Worm (Caenorhabditis elegans) whole organism, L1 larva: Measurements from ENCODE around the gene sri-18.

Experiments
- C04F5.9 ChIP-seq: sonication (generic microtip); optimal IDR thresholded peaks from 2 replicates; lab custom pipeline; 2016; ENCODE audit warnings: missing genetic modification characterization, missing compliant biosample characterization
- F16B12.6 ChIP-seq: fragments of 150-350 bp; optimal IDR thresholded peaks from 2 replicates; lab custom pipeline; 2014; ENCODE audit warnings: missing biosample characterization, missing genetic modification characterization
- Y116A8C.19 ChIP-seq: sonication (generic microtip); optimal IDR thresholded peaks from 2 replicates; lab custom pipeline; 2016; ENCODE audit warnings: missing compliant biosample characterization, missing genetic modification characterization, borderline replicate concordance
- aha-1 ChIP-seq: fragments of 150-350 bp; optimal IDR thresholded peaks from 2 replicates; lab custom pipeline; 2014; ENCODE audit warnings: missing biosample characterization, missing genetic modification characterization
- alr-1 ChIP-seq: fragments of 200-800 bp; sonication (Bioruptor generic); optimal IDR thresholded peaks from 2 replicates; lab custom pipeline; 2018; ENCODE audit warnings: borderline replicate concordance, mild to moderate bottlenecking, missing genetic modification characterization, missing compliant biosample characterization
- ama-1 ChIP-seq: fragments of 150-350 bp; optimal IDR thresholded peaks from 2 replicates; lab custom pipeline; 2014
- blmp-1 ChIP-seq: fragments of 150-350 bp; optimal IDR thresholded peaks from 2 replicates; lab custom pipeline; 2014; ENCODE audit warnings: missing biosample characterization, missing genetic modification characterization
- ceh-8 ChIP-seq: fragments of 200-800 bp; sonication (Bioruptor generic); optimal IDR thresholded peaks from 2 replicates; lab custom pipeline; 2018; ENCODE audit warnings: mild to moderate bottlenecking, missing genetic modification characterization, moderate library complexity, missing compliant biosample characterization
- ceh-90 ChIP-seq: sonication (generic microtip); optimal IDR thresholded peaks from 2 replicates; lab custom pipeline; 2016; ENCODE audit warnings: missing genetic modification characterization, missing compliant biosample characterization
- dpl-1 ChIP-seq, 3 experiments: fragments of 150-350 bp in 2 of 3; sonication (generic microtip) in 1 of 3; optimal IDR thresholded peaks; 2 replicates each; lab custom pipeline; 2014 to 2017; ENCODE audit warnings: missing biosample characterization in 3 of 3, missing genetic modification characterization in 3 of 3, missing genetic modification reagents in 3 of 3
- dsc-1 ChIP-seq: sonication (generic microtip); optimal IDR thresholded peaks from 2 replicates; lab custom pipeline; 2016; ENCODE audit warnings: mild to moderate bottlenecking, missing genetic modification characterization, missing compliant biosample characterization
- efl-1 ChIP-seq, 4 experiments: fragments of 150-350 bp; optimal IDR thresholded peaks in 3 of 4; peaks in 1 of 4; 1 replicate in 1 of 4; 2 replicates in 3 of 4; lab custom pipeline; 2014; ENCODE audit warnings: missing biosample characterization in 2 of 4, missing genetic modification characterization in 2 of 4, missing genetic modification reagents in 2 of 4
- egl-27 ChIP-seq, 2 experiments: fragments of 150-350 bp in 1 of 2; sonication (generic microtip); optimal IDR thresholded peaks; 3 replicates each; lab custom pipeline; 2017 to 2018; ENCODE audit warnings: missing biosample characterization in 2 of 2, missing genetic modification characterization in 2 of 2, missing genetic modification reagents in 2 of 2
- fkh-4 ChIP-seq: sonication (generic microtip); optimal IDR thresholded peaks from 2 replicates; lab custom pipeline; 2016; ENCODE audit warnings: missing compliant biosample characterization, missing genetic modification characterization, borderline replicate concordance
- fkh-8 ChIP-seq: sonication (generic microtip); optimal IDR thresholded peaks from 2 replicates; lab custom pipeline; 2016; ENCODE audit warnings: mild to moderate bottlenecking, missing genetic modification characterization, missing compliant biosample characterization
- grh-1 ChIP-seq: fragments of 200-800 bp; sonication (Bioruptor generic); IDR thresholded peaks from 2 replicates; pipeline ENCODE4 v1.3.6; 2022; ENCODE audit warnings: missing genetic modification reagents, missing genetic modification characterization, missing compliant biosample characterization
- irx-1 ChIP-seq: sonication (generic microtip); optimal IDR thresholded peaks from 2 replicates; lab custom pipeline; 2016; ENCODE audit warnings: missing genetic modification characterization, missing compliant biosample characterization
- isw-1 ChIP-seq: fragments of 200-800 bp; sonication (Bioruptor generic); IDR thresholded peaks from 2 replicates; pipeline ENCODE4 v1.3.6; 2022; ENCODE audit warnings: missing genetic modification characterization, missing compliant biosample characterization
- lin-13 ChIP-seq: fragments of 150-350 bp; optimal IDR thresholded peaks from 2 replicates; lab custom pipeline; 2014; ENCODE audit warnings: missing biosample characterization, missing genetic modification reagents, missing genetic modification characterization
- lin-14 ChIP-seq: fragments of 200-800 bp; sonication (Bioruptor generic); optimal IDR thresholded peaks from 2 replicates; lab custom pipeline; 2018; ENCODE audit warnings: mild to moderate bottlenecking, missing genetic modification characterization, moderate library complexity, missing compliant biosample characterization
- lin-39 ChIP-seq: fragments of 150-350 bp; optimal IDR thresholded peaks from 2 replicates; lab custom pipeline; 2014; ENCODE audit warnings: missing biosample characterization, missing genetic modification reagents, missing genetic modification characterization
- lir-3 ChIP-seq: sonication (generic microtip); optimal IDR thresholded peaks from 2 replicates; lab custom pipeline; 2016; ENCODE audit warnings: mild to moderate bottlenecking, missing genetic modification characterization, moderate library complexity, missing compliant biosample characterization; ENCODE audit not compliant: poor library complexity
- mdl-1 ChIP-seq, 2 experiments: fragments of 150-350 bp; optimal IDR thresholded peaks; 2 replicates each; lab custom pipeline; 2014 to 2017; ENCODE audit warnings: missing biosample characterization in 2 of 2, missing genetic modification characterization in 2 of 2, inconsistent platforms in 1 of 2
- mep-1 ChIP-seq: fragments of 150-350 bp; optimal IDR thresholded peaks from 2 replicates; lab custom pipeline; 2014; ENCODE audit warnings: missing biosample characterization, missing genetic modification characterization
- nhr-12 ChIP-seq: sonication (generic microtip); optimal IDR thresholded peaks from 2 replicates; lab custom pipeline; 2017; ENCODE audit warnings: missing biosample characterization, missing genetic modification characterization
- nhr-19 ChIP-seq: fragments of 200-800 bp; sonication (Bioruptor generic); conservative IDR thresholded peaks from 2 replicates; pipeline ENCODE4 v1.3.6; 2022; ENCODE audit warnings: missing genetic modification characterization, missing compliant biosample characterization
- nhr-47 ChIP-seq: sonication (generic microtip); optimal IDR thresholded peaks from 2 replicates; lab custom pipeline; 2016; ENCODE audit warnings: mild to moderate bottlenecking, missing genetic modification characterization, moderate library complexity, missing compliant biosample characterization
- nhr-71 ChIP-seq: sonication (generic microtip); optimal IDR thresholded peaks from 2 replicates; lab custom pipeline; 2016; ENCODE audit warnings: mild to moderate bottlenecking, missing genetic modification characterization, moderate library complexity, missing compliant biosample characterization
- nhr-76 ChIP-seq: sonication (generic microtip); optimal IDR thresholded peaks from 2 replicates; lab custom pipeline; 2017; ENCODE audit warnings: missing biosample characterization, missing genetic modification characterization
- nhr-85 ChIP-seq: sonication (generic microtip); peaks from one replicate; lab custom pipeline; 2016; ENCODE audit warnings: missing genetic modification characterization, inconsistent platforms, missing compliant biosample characterization
- nhr-90 ChIP-seq: sonication (generic microtip); optimal IDR thresholded peaks from 2 replicates; lab custom pipeline; 2016; ENCODE audit warnings: mild to moderate bottlenecking, missing genetic modification characterization, missing compliant biosample characterization; ENCODE audit not compliant: poor library complexity
- pax-3 ChIP-seq: fragments of 200-800 bp; sonication (Bioruptor generic); optimal IDR thresholded peaks from 2 replicates; lab custom pipeline; 2018; ENCODE audit warnings: mild to moderate bottlenecking, missing genetic modification characterization, moderate library complexity, missing compliant biosample characterization
- pqm-1 ChIP-seq: sonication (generic microtip); optimal IDR thresholded peaks from 3 replicates; lab custom pipeline; 2017; ENCODE audit warnings: missing biosample characterization, missing genetic modification characterization
- rnt-1 ChIP-seq: sonication (generic microtip); optimal IDR thresholded peaks from 2 replicates; lab custom pipeline; 2016; ENCODE audit warnings: mild to moderate bottlenecking, missing genetic modification characterization, moderate library complexity, missing compliant biosample characterization
- skn-1 ChIP-seq: fragments of 150-350 bp; optimal IDR thresholded peaks from 2 replicates; lab custom pipeline; 2014; ENCODE audit warnings: missing biosample characterization, missing genetic modification characterization
- snu-23 ChIP-seq: sonication (generic microtip); optimal IDR thresholded peaks from 2 replicates; lab custom pipeline; 2016; ENCODE audit warnings: missing genetic modification characterization, missing compliant biosample characterization
- tlp-1 ChIP-seq: fragments of 150-350 bp; optimal IDR thresholded peaks from 2 replicates; lab custom pipeline; 2014; ENCODE audit warnings: missing biosample characterization, missing genetic modification characterization
- unc-130 ChIP-seq: fragments of 150-350 bp; optimal IDR thresholded peaks from 2 replicates; lab custom pipeline; 2017; ENCODE audit warnings: missing biosample characterization, missing genetic modification characterization, inconsistent platforms
- unc-30 ChIP-seq: sonication (generic microtip); optimal IDR thresholded peaks from 2 replicates; lab custom pipeline; 2017; ENCODE audit warnings: missing biosample characterization, missing genetic modification characterization
- unc-86 ChIP-seq: sonication (generic microtip); optimal IDR thresholded peaks from 2 replicates; lab custom pipeline; 2016; ENCODE audit warnings: missing genetic modification characterization, missing compliant biosample characterization
- unc-98 ChIP-seq: fragments of 200-800 bp; sonication (Bioruptor generic); IDR thresholded peaks from 2 replicates; pipeline ENCODE4 v1.3.6; 2022; ENCODE audit warnings: missing genetic modification characterization, missing compliant biosample characterization
- vab-15 ChIP-seq: sonication (generic microtip); optimal IDR thresholded peaks from 2 replicates; lab custom pipeline; 2017; ENCODE audit warnings: missing genotype, mild to moderate bottlenecking, missing genetic modification characterization, missing compliant biosample characterization
- zag-1 ChIP-seq: fragments of 150-350 bp; optimal IDR thresholded peaks from 2 replicates; lab custom pipeline; 2014; ENCODE audit warnings: missing biosample characterization, missing genetic modification characterization
- ztf-11 ChIP-seq, 2 experiments: sonication (generic microtip); optimal IDR thresholded peaks; 2 replicates each; lab custom pipeline; 2016 to 2017; ENCODE audit warnings: missing genetic modification characterization in 2 of 2, missing biosample characterization in 1 of 2, missing compliant biosample characterization in 1 of 2

sri-18 gene

ce11 chrV:10248255-10248979, 11.9 kb downstream of the sri-18 start, which contains the start of gene akt-1:
TSS of gene akt-1 (plus strand) at chrV:10248905.
- TF ChIP-seq efl-1 (optimal IDR thresholded peaks at IDR 0.05; lab: Kevin White, UChicago) = no peak
- TF ChIP-seq efl-1 (GFP tag; optimal IDR thresholded peaks at IDR 0.05 in 1 of 2; lab: Kevin White, UChicago) = peak in 1 of 2 experiments; percentile 49
- peak; percentile 2 for TF ChIP-seq ama-1
- no peak for TF ChIP-seq Y116A8C.19 (tag; lab: Kevin White, UChicago)

ce11 chrV:10247673-10248239, 12.6 kb downstream of the sri-18 start:
- TF ChIP-seq nhr-71 (peak; percentile 18), lin-14 (GFP tag; lab: Kevin White, UChicago) (peak; percentile 58), fkh-8 (tag; lab: Kevin White, UChicago) (peak; percentile 46), ama-1 (no peak), ceh-8 (GFP tag; lab: Kevin White, UChicago) (peak; percentile 58), pax-3 (tag; lab: Kevin White, UChicago) (peak; percentile 17), vab-15 (tag; lab: Kevin White, UChicago) (no peak), pqm-1 (tag; lab: Kevin White, UChicago) (no peak), snu-23 (no peak), C04F5.9 (no peak), dsc-1 (peak; percentile 69), unc-98 (no peak), nhr-47 (tag; lab: Kevin White, UChicago) (peak; percentile 31), F16B12.6 (tag; lab: Kevin White, UChicago) (no peak), nhr-12 (tag; lab: Kevin White, UChicago) (no peak), nhr-76 (tag; lab: Kevin White, UChicago) (no peak), tlp-1 (no peak), egl-27 (tag; optimal IDR thresholded peaks at IDR 0.05; lab: Kevin White, UChicago) (no peak)
- TF ChIP-seq, all 84 proteins: peak for 7

ce11 chrV:10246967-10247366, 13.4 kb downstream of the sri-18 start:
- TF ChIP-seq alr-1 (tag; lab: Kevin White, UChicago) (no peak), rnt-1 (peak; percentile 37), nhr-19 (GFP tag; lab: Robert Waterston, UW) (peak; percentile 38), blmp-1 (tag; lab: Kevin White, UChicago) (peak; percentile 8), unc-98 (no peak), lin-14 (GFP tag; lab: Kevin White, UChicago) (peak; percentile 22), mdl-1 (tag; optimal IDR thresholded peaks at IDR 0.05; lab: Kevin White, UChicago) (peak in 1 of 2 experiments; percentile 17), ceh-90 (tag; lab: Kevin White, UChicago) (no peak), fkh-4 (no peak), unc-30 (tag; lab: Kevin White, UChicago) (no peak), nhr-85 (tag; lab: Kevin White, UChicago) (no peak), skn-1 (tag; lab: Kevin White, UChicago) (no peak)

- TF ChIP-seq aha-1 (no peak), nhr-90 (tag; lab: Kevin White, UChicago) (no peak), C04F5.9 (no peak), unc-130 (tag; lab: Kevin White, UChicago) (peak; percentile 59), unc-86 (tag; lab: Kevin White, UChicago) (peak; percentile 69), grh-1 (GFP tag; lab: Robert Waterston, UW) (no peak), fkh-8 (tag; lab: Kevin White, UChicago) (peak; percentile 89), alr-1 (tag; lab: Kevin White, UChicago) (no peak), fkh-4 (peak; percentile 55), nhr-19 (GFP tag; lab: Robert Waterston, UW) (peak; percentile 37), lin-39 (tag; lab: Kevin White, UChicago) (no peak), ceh-90 (tag; lab: Kevin White, UChicago) (peak; percentile 31), nhr-47 (tag; lab: Kevin White, UChicago) (peak; percentile 78), irx-1 (tag; lab: Kevin White, UChicago) (peak; percentile 20), lin-13 (GFP tag; lab: Kevin White, UChicago) (peak; percentile 13), lir-3 (peak; percentile 21), ceh-8 (GFP tag; lab: Kevin White, UChicago) (peak; percentile 28), mep-1 (tag; lab: Kevin White, UChicago) (peak; percentile 44), isw-1 (GFP tag; lab: Robert Waterston, UW) (no peak; the same call in 1 of the 2 replicates), zag-1 (tag; lab: Kevin White, UChicago) (no peak), dpl-1 (GFP tag; optimal IDR thresholded peaks at IDR 0.05; lab: Kevin White, UChicago) (peak; percentile 34 to 65 (median 44)), ztf-11 (tag; optimal IDR thresholded peaks at IDR 0.05; lab: Kevin White, UChicago) (no peak), nhr-12 (tag; lab: Kevin White, UChicago) (no peak)
These were observed 13.9 kb downstream of the sri-18 start for ce11 chrV:10246443-10246885.
